Fruit fly (Drosophila melanogaster) whole organism, wandering third instar larva: ENCODE measurements around the gene CG16789.

Source experiments
- Abd-B ChIP-seq: fragments of >200 bp; optimal IDR thresholded peaks from 2 replicates; lab custom pipeline; 2017; ENCODE audit warnings: missing biosample characterization, missing genetic modification characterization
- CG32264 ChIP-seq: fragments of 200-800 bp; sonication (Bioruptor generic); optimal IDR thresholded peaks from 2 replicates; lab custom pipeline; 2016; ENCODE audit warnings: missing biosample characterization, missing genetic modification characterization
- CG9705 ChIP-seq: fragments of 200-800 bp; sonication (Bioruptor generic); optimal IDR thresholded peaks from 2 replicates; lab custom pipeline; 2018; ENCODE audit warnings: missing biosample characterization, mild to moderate bottlenecking, missing genetic modification characterization
- CrebA ChIP-seq: fragments of 200-800 bp; sonication (Bioruptor generic); optimal IDR thresholded peaks from 2 replicates; lab custom pipeline; 2016; ENCODE audit warnings: missing biosample characterization, mild to moderate bottlenecking, missing genetic modification characterization, borderline replicate concordance
- Dfd ChIP-seq: fragments of >200 bp; optimal IDR thresholded peaks from 2 replicates; lab custom pipeline; 2017; ENCODE audit warnings: missing biosample characterization, missing genetic modification characterization
- Dif ChIP-seq: fragments of 200-275, 200-300 bp; sonication (Bioruptor generic); optimal IDR thresholded peaks from 2 replicates; lab custom pipeline; 2018; ENCODE audit warnings: missing biosample characterization, missing genetic modification characterization; ENCODE audit not compliant: partially characterized antibody
- GATAd ChIP-seq: sonication (Bioruptor generic); optimal IDR thresholded peaks from 2 replicates; lab custom pipeline; 2016; ENCODE audit warnings: missing biosample characterization, missing genetic modification characterization
- HLH106 ChIP-seq: fragments of 200-800 bp; optimal IDR thresholded peaks from 3 replicates; lab custom pipeline; 2019; ENCODE audit warnings: missing biosample characterization, mild to moderate bottlenecking, missing genetic modification characterization, moderate library complexity
- Hnf4 ChIP-seq: fragments of 200-800 bp; sonication (Bioruptor generic); optimal IDR thresholded peaks from 2 replicates; lab custom pipeline; 2016; ENCODE audit warnings: missing biosample characterization, mild to moderate bottlenecking, missing genetic modification characterization
- Hr78 ChIP-seq: fragments of >200 bp; optimal IDR thresholded peaks from 2 replicates; lab custom pipeline; 2017; ENCODE audit warnings: missing biosample characterization, missing genetic modification characterization
- Hr83 ChIP-seq: fragments of 200-300 bp; sonication (Bioruptor generic); optimal IDR thresholded peaks from 2 replicates; lab custom pipeline; 2016; ENCODE audit warnings: missing biosample characterization, mild to moderate bottlenecking, missing genetic modification characterization, moderate library complexity; ENCODE audit not compliant: poor library complexity, severe bottlenecking
- Jra ChIP-seq: sonication (Bioruptor generic); optimal IDR thresholded peaks from 2 replicates; lab custom pipeline; 2016; ENCODE audit warnings: missing biosample characterization, missing genetic modification characterization
- Mio ChIP-seq: sonication (Bioruptor generic); optimal IDR thresholded peaks from 2 replicates; lab custom pipeline; 2016; ENCODE audit warnings: missing biosample characterization, missing genetic modification characterization
- Myc ChIP-seq: fragments of >200 bp; optimal IDR thresholded peaks from 2 replicates; lab custom pipeline; 2017
- N ChIP-seq: fragments of >200 bp; optimal IDR thresholded peaks from 2 replicates; lab custom pipeline; 2018; ENCODE audit warnings: missing biosample characterization, missing external identifiers, missing genetic modification characterization
- OdsH ChIP-seq: fragments of 200-800 bp; sonication (Bioruptor generic); optimal IDR thresholded peaks from 2 replicates; lab custom pipeline; 2016; ENCODE audit warnings: missing biosample characterization, mild to moderate bottlenecking, missing genetic modification characterization
- Rel ChIP-seq, 2 experiments: fragments of 200-800 bp; sonication (Bioruptor generic) in 1 of 2; optimal IDR thresholded peaks; 2 replicates in 1 of 2; 3 replicates in 1 of 2; lab custom pipeline; 2016 to 2019; ENCODE audit warnings: mild to moderate bottlenecking in 2 of 2, missing biosample characterization in 2 of 2, missing genetic modification characterization in 2 of 2, moderate library complexity in 1 of 2
- Sp1 ChIP-seq: fragments of 200-800 bp; sonication (Bioruptor generic); optimal IDR thresholded peaks from 3 replicates; lab custom pipeline; 2019; ENCODE audit warnings: missing biosample characterization, mild to moderate bottlenecking, missing genetic modification characterization, moderate library complexity
- Vsx2 ChIP-seq: fragments of 200-300, 225-300 bp; sonication (Bioruptor generic); optimal IDR thresholded peaks from 2 replicates; lab custom pipeline; 2018; ENCODE audit warnings: missing biosample characterization, missing genetic modification characterization; ENCODE audit not compliant: partially characterized antibody
- br ChIP-seq: fragments of 200-800 bp; sonication (Bioruptor generic); optimal IDR thresholded peaks from 2 replicates; lab custom pipeline; 2016; ENCODE audit warnings: missing biosample characterization, missing genetic modification characterization
- brk ChIP-seq: fragments of 200-800 bp; sonication (Bioruptor generic); optimal IDR thresholded peaks from 2 replicates; lab custom pipeline; 2016; ENCODE audit warnings: missing biosample characterization, mild to moderate bottlenecking, missing genetic modification characterization
- dl ChIP-seq, 2 experiments: fragments of 175-275, 200-275 bp in 1 of 2; fragments of 200-275 bp in 1 of 2; sonication (Bioruptor generic); optimal IDR thresholded peaks; lab custom pipeline; 2018; ENCODE audit warnings: mild to moderate bottlenecking in 2 of 2, missing biosample characterization in 2 of 2, missing genetic modification characterization in 2 of 2, moderate library complexity in 2 of 2; ENCODE audit not compliant: partially characterized antibody in 2 of 2, insufficient read depth in 1 of 2
- dmrt93B ChIP-seq: fragments of 200-800 bp; sonication (Bioruptor generic); optimal IDR thresholded peaks from 2 replicates; lab custom pipeline; 2018; ENCODE audit warnings: missing biosample characterization, mild to moderate bottlenecking, missing genetic modification characterization
- dsf ChIP-seq: sonication (Bioruptor generic); optimal IDR thresholded peaks from 2 replicates; lab custom pipeline; 2016; ENCODE audit warnings: missing biosample characterization, missing genetic modification characterization, borderline replicate concordance
- ey ChIP-seq: fragments of 200-800 bp; sonication (Bioruptor generic); optimal IDR thresholded peaks from 2 replicates; lab custom pipeline; 2016; ENCODE audit warnings: missing biosample characterization, missing genetic modification characterization
- foxo ChIP-seq, 2 experiments: fragments of 200-800 bp; sonication (Bioruptor generic); optimal IDR thresholded peaks; 2 replicates in 1 of 2; 3 replicates in 1 of 2; lab custom pipeline; 2016 to 2017; ENCODE audit warnings: missing biosample characterization in 2 of 2, missing genetic modification characterization in 2 of 2
- fru ChIP-seq: fragments of 200-800 bp; sonication (Bioruptor generic); optimal IDR thresholded peaks from 3 replicates; lab custom pipeline; 2016; ENCODE audit warnings: missing biosample characterization, mild to moderate bottlenecking, missing genetic modification characterization
- h ChIP-seq: fragments of 200-800 bp; sonication (Bioruptor generic); optimal IDR thresholded peaks from 3 replicates; lab custom pipeline; 2016; ENCODE audit warnings: missing biosample characterization, mild to moderate bottlenecking, missing genetic modification characterization
- jim ChIP-seq: fragments of 175-275, 200-325 bp; sonication (Bioruptor generic); optimal IDR thresholded peaks from 2 replicates; lab custom pipeline; 2016; ENCODE audit warnings: missing biosample characterization, mild to moderate bottlenecking, missing genetic modification characterization
- lola ChIP-seq: fragments of >200 bp; optimal IDR thresholded peaks from 2 replicates; lab custom pipeline; 2017; ENCODE audit warnings: missing biosample characterization, missing genetic modification characterization
- pan ChIP-seq: fragments of >200 bp; optimal IDR thresholded peaks from 2 replicates; lab custom pipeline; 2017
- psq ChIP-seq: fragments of 200-800 bp; sonication (Bioruptor generic); optimal IDR thresholded peaks from 3 replicates; lab custom pipeline; 2017; ENCODE audit warnings: missing biosample characterization, mild to moderate bottlenecking, missing genetic modification characterization, moderate library complexity
- rgr ChIP-seq: fragments of 200-800 bp; sonication (Bioruptor generic); optimal IDR thresholded peaks from 3 replicates; lab custom pipeline; 2016; ENCODE audit warnings: missing biosample characterization, mild to moderate bottlenecking, missing genetic modification characterization
- sage ChIP-seq: fragments of 200-800 bp; sonication (Bioruptor generic); optimal IDR thresholded peaks from 2 replicates; lab custom pipeline; 2016; ENCODE audit warnings: missing biosample characterization, mild to moderate bottlenecking, missing genetic modification characterization
- sv ChIP-seq: fragments of 200-800 bp; sonication (Bioruptor generic); optimal IDR thresholded peaks from 3 replicates; lab custom pipeline; 2016; ENCODE audit warnings: missing biosample characterization, missing genetic modification characterization
- tai ChIP-seq: sonication (Bioruptor generic); optimal IDR thresholded peaks from 2 replicates; lab custom pipeline; 2016; ENCODE audit warnings: missing biosample characterization, missing genetic modification characterization
- usp ChIP-seq: fragments of >200 bp; optimal IDR thresholded peaks from 2 replicates; lab custom pipeline; 2017; ENCODE audit warnings: missing biosample characterization, missing genetic modification characterization
- woc ChIP-seq: sonication (Bioruptor generic); optimal IDR thresholded peaks from 2 replicates; lab custom pipeline; 2016; ENCODE audit warnings: missing biosample characterization, mild to moderate bottlenecking, missing genetic modification characterization

Gene CG16789

DNA sequence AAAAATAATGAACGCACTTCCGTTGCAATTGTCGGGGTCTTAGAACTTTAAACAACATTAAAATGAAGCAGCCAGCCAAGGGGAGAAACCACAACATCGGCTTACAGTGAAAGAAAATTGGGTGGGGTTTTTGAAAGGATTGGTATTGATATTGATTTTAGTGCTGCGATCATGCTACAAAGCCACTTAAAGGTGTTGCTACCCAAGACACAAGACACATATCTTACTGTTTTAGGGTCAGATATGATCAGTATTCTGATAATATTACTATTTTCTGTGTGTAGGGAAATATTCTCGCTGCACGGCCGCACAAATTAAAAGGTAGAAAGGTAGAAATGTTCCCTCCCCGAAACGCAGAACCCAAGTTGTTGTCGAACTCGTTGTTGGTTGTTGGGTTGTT is 39.1 kb downstream of the CG16789 start (continued):
- TF ChIP-seq woc (GFP tag; lab: Kevin White, UChicago) (no peak), Hr78 (GFP tag; lab: Kevin White, UChicago) (no peak), N (GFP tag; lab: Kevin White, UChicago) (no peak), dmrt93B (GFP tag; lab: Kevin White, UChicago) (no peak), Rel (GFP tag; optimal IDR thresholded peaks at IDR 0.05; lab: Kevin White, UChicago) (no peak), Rel (tag; optimal IDR thresholded peaks at IDR 0.05; lab: Kevin White, UChicago) (no peak)

DNA sequence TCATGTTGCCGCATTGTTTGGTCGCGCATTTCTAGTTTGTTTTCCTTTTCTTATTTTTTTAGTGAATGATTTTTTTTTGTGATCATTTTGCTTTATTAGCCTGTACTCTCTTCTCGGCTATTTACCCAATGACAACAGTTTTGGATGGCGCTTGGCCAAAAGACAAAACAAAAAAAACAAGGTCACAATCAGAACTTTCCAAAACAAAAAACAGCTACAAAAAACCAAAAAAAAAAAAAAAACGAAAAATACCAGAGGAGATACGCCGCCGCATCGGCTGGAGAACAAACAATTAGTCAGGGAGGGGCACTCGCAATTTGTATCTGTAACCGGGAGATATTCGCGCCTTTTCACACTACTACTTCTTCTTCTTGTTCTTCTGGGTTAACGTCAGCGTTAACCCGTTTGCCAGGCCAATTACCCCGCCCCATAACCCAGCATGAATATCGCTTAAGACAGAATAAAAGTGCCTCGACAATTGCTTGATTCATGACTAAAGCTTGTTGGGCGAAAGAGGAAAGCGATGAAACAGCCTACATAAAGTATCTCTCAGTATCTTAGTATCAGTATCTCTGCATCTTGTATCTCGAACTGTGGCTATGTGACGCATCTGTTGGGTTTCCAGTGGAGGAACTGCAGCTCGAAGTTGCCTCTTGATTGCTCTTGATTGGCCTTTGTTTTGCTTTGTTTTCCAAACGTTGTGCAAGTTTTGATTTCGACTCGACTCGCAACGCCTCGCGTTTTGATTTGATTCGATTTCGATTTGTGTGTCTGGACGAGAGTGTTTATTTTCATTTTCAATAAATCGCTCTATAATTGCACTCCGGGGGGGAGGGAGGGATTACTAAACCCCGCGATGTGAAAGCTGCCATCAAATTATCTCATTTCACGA is 41.2 kb downstream of the CG16789 start:
- no peak for TF ChIP-seq CrebA (GFP tag; lab: Kevin White, UChicago)
- peak; percentile 66 for TF ChIP-seq Vsx2
- TF ChIP-seq, all 38 proteins: peak for 1

DNA sequence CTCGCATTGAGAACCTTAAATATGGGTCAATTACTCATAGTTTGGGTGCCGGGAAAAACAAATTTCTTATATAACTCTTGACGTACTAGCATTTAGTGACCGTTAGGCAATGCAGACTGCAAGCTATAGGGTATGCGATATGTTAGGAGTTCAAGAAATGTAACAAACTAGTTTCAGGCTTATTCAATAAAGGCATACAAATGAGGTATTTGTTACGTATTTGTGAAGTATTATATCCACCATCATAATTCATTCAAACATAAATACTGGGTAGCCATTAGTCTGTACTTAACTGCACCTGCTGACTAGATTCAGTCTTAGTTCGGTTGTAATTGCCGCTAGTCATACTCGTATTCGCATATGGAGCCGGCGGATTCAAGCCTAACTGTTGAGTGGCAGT is 42.2 kb downstream of the CG16789 start:
- TF ChIP-seq HLH106 (tag; lab: Kevin White, UChicago), result no peak
- no peak for TF ChIP-seq OdsH (GFP tag; lab: Kevin White, UChicago)
- TF ChIP-seq foxo (GFP tag; optimal IDR thresholded peaks at IDR 0.05; lab: Kevin White, UChicago), result no peak
- TF ChIP-seq Jra, result no peak
- TF ChIP-seq, all 38 proteins: peak for 0

DNA sequence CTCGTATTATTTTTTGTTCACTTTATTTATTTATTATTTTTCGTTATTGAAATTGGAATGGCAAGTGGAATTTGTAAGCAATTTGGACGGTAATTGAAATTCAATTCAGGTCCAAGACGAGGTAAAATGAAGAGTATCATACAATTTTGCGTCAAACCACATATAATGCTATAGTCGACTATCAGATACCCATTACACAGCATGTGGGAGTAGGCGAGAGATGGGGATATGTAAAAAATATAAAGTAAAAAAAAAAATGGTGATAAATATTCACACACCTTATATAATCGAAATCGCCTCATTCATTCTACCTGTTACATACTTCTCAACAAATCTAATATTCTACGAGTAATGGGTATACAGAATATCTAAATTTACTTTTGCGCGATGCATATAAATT is 46.2 kb downstream of the CG16789 start:
- TF ChIP-seq CG9705 (GFP tag; lab: Kevin White, UChicago) (no peak), jim (GFP tag; lab: Kevin White, UChicago) (no peak), dl (GFP tag; optimal IDR thresholded peaks at IDR 0.05; lab: Kevin White, UChicago; ENCODE audit: insufficient read depth in 1 of 2, partially characterized antibody in 2 of 2) (no peak), sage (GFP tag; lab: Kevin White, UChicago) (no peak), Vsx2 (no peak), Rel (GFP tag; optimal IDR thresholded peaks at IDR 0.05; lab: Kevin White, UChicago) (no peak), Rel (tag; optimal IDR thresholded peaks at IDR 0.05; lab: Kevin White, UChicago) (no peak), tai (GFP tag; lab: Kevin White, UChicago) (no peak), lola (GFP tag; lab: Kevin White, UChicago) (no peak), Myc (no peak), Dif (GFP tag; lab: Kevin White, UChicago) (no peak), sv (GFP tag; lab: Kevin White, UChicago) (no peak), Hr83 (GFP tag; lab: Kevin White, UChicago) (no peak), Mio (GFP tag; lab: Kevin White, UChicago) (no peak), dmrt93B (GFP tag; lab: Kevin White, UChicago) (no peak), dsf (GFP tag; lab: Kevin White, UChicago) (no peak), h (GFP tag; lab: Kevin White, UChicago) (peak; percentile 69), GATAd (GFP tag; lab: Kevin White, UChicago) (no peak), N (GFP tag; lab: Kevin White, UChicago) (no peak), Hnf4 (peak; percentile 60), CG32264 (GFP tag; lab: Kevin White, UChicago) (no peak), CrebA (GFP tag; lab: Kevin White, UChicago) (no peak), Jra (no peak), fru (peak; percentile 45), psq (peak; percentile 6), pan (lab: Kevin White, UChicago) (no peak), ey (GFP tag; lab: Kevin White, UChicago) (peak; percentile 63), rgr (peak; percentile 56), Dfd (GFP tag; lab: Kevin White, UChicago) (no peak), HLH106 (tag; lab: Kevin White, UChicago) (peak; percentile 45), Sp1 (GFP tag; lab: Kevin White, UChicago) (peak; percentile 9), Abd-B (GFP tag; lab: Kevin White, UChicago) (no peak), OdsH (GFP tag; lab: Kevin White, UChicago) (peak; percentile 54), foxo (GFP tag; optimal IDR thresholded peaks at IDR 0.05; lab: Kevin White, UChicago) (peak in 1 of 2 experiments; percentile 56), brk (GFP tag; lab: Kevin White, UChicago) (no peak), br (GFP tag; lab: Kevin White, UChicago) (peak; percentile 59), woc (GFP tag; lab: Kevin White, UChicago) (peak; percentile 11), usp (GFP tag; lab: Kevin White, UChicago) (no peak), Hr78 (GFP tag; lab: Kevin White, UChicago) (no peak)
